Fruit fly (Drosophila melanogaster) whole organism, adult: Measurements from ENCODE around the gene RagA-B.

ENCODE experiments used
- CG11617 ChIP-seq: fragments of 200-800 bp; sonication (Bioruptor generic); optimal IDR thresholded peaks from 2 replicates; lab custom pipeline; 2017; ENCODE audit warnings: mild to moderate bottlenecking, missing biosample characterization, missing genetic modification reagents, missing genetic modification characterization
- CG12768 ChIP-seq: fragments of 200-800 bp; sonication (Bioruptor generic); optimal IDR thresholded peaks from 2 replicates; lab custom pipeline; 2017; ENCODE audit warnings: missing biosample characterization, missing genetic modification characterization, mild to moderate bottlenecking, moderate library complexity, missing genetic modification reagents
- CG14711 ChIP-seq: fragments of 200-800 bp; sonication (Bioruptor generic); optimal IDR thresholded peaks from 2 replicates; lab custom pipeline; 2018; ENCODE audit warnings: missing biosample characterization, mild to moderate bottlenecking, missing genetic modification characterization, moderate library complexity
- CG1620 ChIP-seq: fragments of 200-800 bp; sonication (Bioruptor generic); optimal IDR thresholded peaks from 2 replicates; lab custom pipeline; 2016; ENCODE audit warnings: missing biosample characterization, missing genetic modification characterization
- CG33017 ChIP-seq: fragments of 200-800 bp; sonication (Bioruptor generic); optimal IDR thresholded peaks from 2 replicates; lab custom pipeline; 2018; ENCODE audit warnings: missing biosample characterization, mild to moderate bottlenecking, missing genetic modification characterization, moderate library complexity
- CG5204 ChIP-seq: fragments of 200-800 bp; sonication (Bioruptor generic); optimal IDR thresholded peaks from 2 replicates; lab custom pipeline; 2016; ENCODE audit warnings: missing biosample characterization, missing genetic modification characterization
- CG7045 ChIP-seq: fragments of 200-800 bp; sonication (Bioruptor generic); optimal IDR thresholded peaks from 2 replicates; lab custom pipeline; 2017; ENCODE audit warnings: missing biosample characterization, mild to moderate bottlenecking, missing genetic modification characterization
- CG7101 ChIP-seq: fragments of 200-800 bp; sonication (Bioruptor generic); optimal IDR thresholded peaks from 2 replicates; lab custom pipeline; 2018; ENCODE audit warnings: missing biosample characterization, mild to moderate bottlenecking, missing genetic modification characterization, moderate library complexity
- Clk ChIP-seq: fragments of 200-800 bp; sonication (Bioruptor generic); optimal IDR thresholded peaks from 2 replicates; lab custom pipeline; 2017; ENCODE audit warnings: missing biosample characterization, missing genetic modification characterization
- Crg-1 ChIP-seq: fragments of 200-800 bp; sonication (Bioruptor generic); optimal IDR thresholded peaks from 2 replicates; lab custom pipeline; 2016; ENCODE audit warnings: missing biosample characterization, missing genetic modification characterization
- Hr96 ChIP-seq: fragments of 200-800 bp; sonication (Bioruptor generic); optimal IDR thresholded peaks from 2 replicates; lab custom pipeline; 2016; ENCODE audit warnings: missing biosample characterization, missing genetic modification characterization
- Mnt ChIP-seq: fragments of 200-800 bp; sonication (Bioruptor generic); optimal IDR thresholded peaks from 2 replicates; lab custom pipeline; 2016; ENCODE audit warnings: missing biosample characterization, mild to moderate bottlenecking, missing genetic modification characterization
- bab1 ChIP-seq: fragments of 200-800 bp; sonication (Bioruptor generic); optimal IDR thresholded peaks from 3 replicates; lab custom pipeline; 2019; ENCODE audit warnings: missing biosample characterization, mild to moderate bottlenecking, missing genetic modification characterization, moderate library complexity
- cic ChIP-seq: fragments of 200-800 bp; sonication (Bioruptor generic); optimal IDR thresholded peaks from 2 replicates; lab custom pipeline; 2017; ENCODE audit warnings: missing biosample characterization, mild to moderate bottlenecking, missing genetic modification characterization, moderate library complexity
- cnc ChIP-seq, 2 experiments: fragments of >200 bp; optimal IDR thresholded peaks; 2 replicates each; lab custom pipeline; 2017
- kay ChIP-seq: fragments of 200-800 bp; sonication (Bioruptor generic); peaks from one replicate; lab custom pipeline; 2016; ENCODE audit warnings: missing biosample characterization, missing genetic modification characterization, borderline replicate concordance
- ovo ChIP-seq: fragments of 200-800 bp; sonication (Bioruptor generic); optimal IDR thresholded peaks from 2 replicates; lab custom pipeline; 2016; ENCODE audit warnings: missing biosample characterization, missing genetic modification characterization
- pad ChIP-seq: fragments of 200-800 bp; sonication (Bioruptor generic); optimal IDR thresholded peaks from 3 replicates; lab custom pipeline; 2017; ENCODE audit warnings: missing biosample characterization, missing genetic modification characterization, mild to moderate bottlenecking, moderate library complexity, missing genetic modification reagents
- tj ChIP-seq: fragments of 200-800 bp; sonication (Bioruptor generic); optimal IDR thresholded peaks from 3 replicates; lab custom pipeline; 2017; ENCODE audit warnings: missing biosample characterization, mild to moderate bottlenecking, missing genetic modification characterization, moderate library complexity
- toe ChIP-seq: fragments of 200-800 bp; sonication (Bioruptor generic); optimal IDR thresholded peaks from 2 replicates; lab custom pipeline; 2016; ENCODE audit warnings: missing biosample characterization, missing genetic modification characterization

RagA-B gene

dm6 chr3R:8984602-8985074 lies 523 bp upstream of the RagA-B start, which contains the start of gene CG11970:
Gene CG11970 (plus strand): TSS chr3R:8984718.
- peak; percentile 83 for TF ChIP-seq toe (GFP tag; lab: Kevin White, UChicago)
- TF ChIP-seq Hr96 (GFP tag; lab: Kevin White, UChicago), result peak; percentile 70
- TF ChIP-seq CG14711, result peak; percentile 11
- TF ChIP-seq bab1 (GFP tag; lab: Kevin White, UChicago), result peak; percentile 32
- TF ChIP-seq CG33017 (tag; lab: Kevin White, UChicago), result peak; percentile 38
- peak; percentile 80 for TF ChIP-seq CG11617 (GFP tag; lab: Kevin White, UChicago)
- no peak for TF ChIP-seq CG12768 (GFP tag; lab: Kevin White, UChicago)
- TF ChIP-seq CG7101 (tag; lab: Kevin White, UChicago), result peak; percentile 7
- peak; percentile 0 for TF ChIP-seq cic (GFP tag; lab: Kevin White, UChicago)
- peak; percentile 54 for TF ChIP-seq Crg-1 (GFP tag; lab: Kevin White, UChicago)
- TF ChIP-seq tj (GFP tag; lab: Kevin White, UChicago), result no peak
- TF ChIP-seq CG7045 (GFP tag; lab: Kevin White, UChicago), result no peak
- TF ChIP-seq kay, result no peak
- TF ChIP-seq cnc (optimal IDR thresholded peaks at IDR 0.05; lab: Kevin White, UChicago), result no peak
- peak; percentile 38 for TF ChIP-seq pad (GFP tag; lab: Kevin White, UChicago)
- peak; percentile 74 for TF ChIP-seq CG1620
- peak; percentile 65 for TF ChIP-seq Mnt
- peak; percentile 5 for TF ChIP-seq Clk
- TF ChIP-seq ovo, result peak; percentile 12

dm6 chr3R:8981209-8981996 lies 2.7 kb downstream of the RagA-B start:
- TF ChIP-seq cnc (optimal IDR thresholded peaks at IDR 0.05; lab: Kevin White, UChicago) (no peak), pad (GFP tag; lab: Kevin White, UChicago) (no peak), Hr96 (GFP tag; lab: Kevin White, UChicago) (no peak), Clk (no peak), toe (GFP tag; lab: Kevin White, UChicago) (no peak), Mnt (no peak), CG11617 (GFP tag; lab: Kevin White, UChicago) (no peak), CG12768 (GFP tag; lab: Kevin White, UChicago) (no peak), bab1 (GFP tag; lab: Kevin White, UChicago) (no peak), CG1620 (no peak), cic (GFP tag; lab: Kevin White, UChicago) (no peak), tj (GFP tag; lab: Kevin White, UChicago) (no peak), CG14711 (no peak)

- TF ChIP-seq CG1620, result no peak
- peak; percentile 11 for TF ChIP-seq CG14711
- TF ChIP-seq ovo, result no peak
- TF ChIP-seq Mnt, result peak; percentile 50
- TF ChIP-seq kay, result peak; percentile 95
- no peak for TF ChIP-seq toe (GFP tag; lab: Kevin White, UChicago)
- TF ChIP-seq tj (GFP tag; lab: Kevin White, UChicago), result no peak
- TF ChIP-seq Crg-1 (GFP tag; lab: Kevin White, UChicago), result no peak
- peak; percentile 34 for TF ChIP-seq pad (GFP tag; lab: Kevin White, UChicago)
- no peak for TF ChIP-seq CG33017 (tag; lab: Kevin White, UChicago)
- peak; percentile 32 for TF ChIP-seq cic (GFP tag; lab: Kevin White, UChicago)
- peak; percentile 67 for TF ChIP-seq CG12768 (GFP tag; lab: Kevin White, UChicago)
- peak; percentile 32 for TF ChIP-seq CG11617 (GFP tag; lab: Kevin White, UChicago)
- TF ChIP-seq Clk, result no peak
- TF ChIP-seq cnc (optimal IDR thresholded peaks at IDR 0.05; lab: Kevin White, UChicago), result no peak
- peak; percentile 57 for TF ChIP-seq bab1 (GFP tag; lab: Kevin White, UChicago)
- no peak for TF ChIP-seq CG5204 (GFP tag; lab: Kevin White, UChicago)
- TF ChIP-seq Hr96 (GFP tag; lab: Kevin White, UChicago), result peak; percentile 53
- TF ChIP-seq CG7101 (tag; lab: Kevin White, UChicago), result peak; percentile 9
- peak; percentile 44 for TF ChIP-seq CG7045 (GFP tag; lab: Kevin White, UChicago)
Observed at dm6 chr3R:8980776-8981165, 3.3 kb downstream of the RagA-B start, which contains the start of gene CAHbeta. Gene CAHbeta (plus strand): TSS chr3R:8980860.

dm6 chr3R:8979850-8980775 lies 4.0 kb downstream of the RagA-B start:
- TF ChIP-seq toe (GFP tag; lab: Kevin White, UChicago) (peak; percentile 28), ovo (no peak), CG12768 (GFP tag; lab: Kevin White, UChicago) (peak; percentile 39), Crg-1 (GFP tag; lab: Kevin White, UChicago) (no peak)

DNA sequence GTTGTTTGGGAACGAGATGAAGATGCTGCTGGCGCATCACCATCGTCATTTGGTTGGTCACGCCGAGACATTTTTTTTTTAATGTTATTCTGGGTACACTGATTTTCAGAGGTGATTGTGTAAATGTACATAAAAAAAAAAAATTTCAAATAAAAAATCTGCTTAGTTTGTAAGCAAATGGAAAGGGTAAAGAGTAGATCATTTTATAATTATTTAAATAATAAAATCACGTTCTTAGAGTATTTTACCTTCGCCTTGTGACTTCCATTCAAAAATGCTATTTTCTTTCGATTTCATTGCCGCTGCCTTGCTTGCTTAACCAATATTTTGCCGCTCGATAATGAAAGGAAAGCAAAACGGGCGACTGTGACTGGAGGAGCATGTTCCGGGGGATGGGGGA lies 5.3 kb downstream of the RagA-B start:
- TF ChIP-seq kay (no peak), ovo (no peak), pad (GFP tag; lab: Kevin White, UChicago) (no peak)
